Fruit fly (Drosophila melanogaster): ENCODE results near the gene CG5070.

Gene CG5070

dm6 chrX:17227462-17227861, 24.6 kb downstream of the CG5070 start:
- no peak for TF ChIP-seq ey (GFP tag; optimal IDR thresholded peaks at IDR 0.05)
- TF ChIP-seq N (GFP tag; optimal IDR thresholded peaks at IDR 0.05): no peak
- TF ChIP-seq h (GFP tag; optimal IDR thresholded peaks at IDR 0.05): no peak
- TF ChIP-seq Dif (GFP tag; optimal IDR thresholded peaks at IDR 0.05; ENCODE audit: partially characterized antibody): no peak
- no peak for TF ChIP-seq sage (GFP tag; optimal IDR thresholded peaks at IDR 0.05)
- no peak for TF ChIP-seq psq (GFP tag; optimal IDR thresholded peaks at IDR 0.05)
- no peak for TF ChIP-seq jim (GFP tag; optimal IDR thresholded peaks at IDR 0.05)
- no peak for TF ChIP-seq woc (GFP tag; optimal IDR thresholded peaks at IDR 0.05)
- TF ChIP-seq Sp1 (GFP tag; optimal IDR thresholded peaks at IDR 0.05): no peak
- no peak for TF ChIP-seq Rel (GFP tag; optimal IDR thresholded peaks at IDR 0.05)
- no peak for TF ChIP-seq Rel (tag; optimal IDR thresholded peaks at IDR 0.05)

dm6 chrX:17229475-17230169, 26.7 kb downstream of the CG5070 start:
- TF ChIP-seq h (GFP tag; optimal IDR thresholded peaks at IDR 0.05) (no peak), foxo (GFP tag; optimal IDR thresholded peaks at IDR 0.05) (peak in 1 of 2 experiments; percentile 45), Hnf4 (GFP tag; optimal IDR thresholded peaks at IDR 0.05) (peak; percentile 29), ey (GFP tag; optimal IDR thresholded peaks at IDR 0.05) (peak; percentile 25), rgr (GFP tag; optimal IDR thresholded peaks at IDR 0.05) (peak; percentile 40), woc (GFP tag; optimal IDR thresholded peaks at IDR 0.05) (no peak), sage (GFP tag; optimal IDR thresholded peaks at IDR 0.05) (no peak), fru (GFP tag; optimal IDR thresholded peaks at IDR 0.05) (peak; percentile 32), usp (GFP tag; optimal IDR thresholded peaks at IDR 0.05) (no peak), br (GFP tag; optimal IDR thresholded peaks at IDR 0.05) (peak; percentile 23)

- TF ChIP-seq tai (GFP tag; optimal IDR thresholded peaks at IDR 0.05): no peak
- TF ChIP-seq CG32264 (GFP tag; optimal IDR thresholded peaks at IDR 0.05): no peak
- no peak for TF ChIP-seq Abd-B (GFP tag; optimal IDR thresholded peaks at IDR 0.05)
- TF ChIP-seq jim (GFP tag; optimal IDR thresholded peaks at IDR 0.05): no peak
- TF ChIP-seq Mio (GFP tag; optimal IDR thresholded peaks at IDR 0.05): no peak
- TF ChIP-seq Dfd (GFP tag; optimal IDR thresholded peaks at IDR 0.05): no peak
- TF ChIP-seq dl (GFP tag; optimal IDR thresholded peaks at IDR 0.05; ENCODE audit: insufficient read depth in 1 of 2, partially characterized antibody in 2 of 2): no peak
- no peak for TF ChIP-seq Rel (GFP tag; optimal IDR thresholded peaks at IDR 0.05)
- no peak for TF ChIP-seq Rel (tag; optimal IDR thresholded peaks at IDR 0.05)
- no peak for TF ChIP-seq Hr78 (GFP tag; optimal IDR thresholded peaks at IDR 0.05)
- no peak for TF ChIP-seq ey (GFP tag; optimal IDR thresholded peaks at IDR 0.05)
- TF ChIP-seq Myc (optimal IDR thresholded peaks at IDR 0.05): no peak
These were observed 28.0 kb downstream of the CG5070 start, which contains the start of gene CG10597 for dm6 chrX:17230944-17231343. Gene CG10597, minus strand, starts transcription at chrX:17231044.

dm6 chrX:17232642-17233041, 29.7 kb downstream of the CG5070 start, which contains the start of gene f:
Gene f, plus strand, starts transcription at chrX:17232942.
- TF ChIP-seq HLH106 (tag; optimal IDR thresholded peaks at IDR 0.05): no peak
- TF ChIP-seq fru (GFP tag; optimal IDR thresholded peaks at IDR 0.05): no peak
- TF ChIP-seq dl (GFP tag; optimal IDR thresholded peaks at IDR 0.05; ENCODE audit: insufficient read depth in 1 of 2, partially characterized antibody in 2 of 2): no peak
- no peak for TF ChIP-seq Myc (optimal IDR thresholded peaks at IDR 0.05)
- TF ChIP-seq N (GFP tag; optimal IDR thresholded peaks at IDR 0.05): no peak
- no peak for TF ChIP-seq Abd-B (GFP tag; optimal IDR thresholded peaks at IDR 0.05)
- TF ChIP-seq Hr78 (GFP tag; optimal IDR thresholded peaks at IDR 0.05): no peak
- no peak for TF ChIP-seq Dif (GFP tag; optimal IDR thresholded peaks at IDR 0.05; ENCODE audit: partially characterized antibody)
- TF ChIP-seq woc (GFP tag; optimal IDR thresholded peaks at IDR 0.05): no peak
- no peak for TF ChIP-seq Vsx2 (GFP tag; optimal IDR thresholded peaks at IDR 0.05; ENCODE audit: partially characterized antibody)
- TF ChIP-seq sv (GFP tag; optimal IDR thresholded peaks at IDR 0.05): no peak

- no peak for TF ChIP-seq Hr83 (GFP tag; optimal IDR thresholded peaks at IDR 0.05; ENCODE audit: poor library complexity, severe bottlenecking)
- TF ChIP-seq Hr78 (GFP tag; optimal IDR thresholded peaks at IDR 0.05): no peak
- no peak for TF ChIP-seq dmrt93B (GFP tag; optimal IDR thresholded peaks at IDR 0.05)
- no peak for TF ChIP-seq OdsH (GFP tag; optimal IDR thresholded peaks at IDR 0.05)
- no peak for TF ChIP-seq pan (optimal IDR thresholded peaks at IDR 0.05)
- TF ChIP-seq N (GFP tag; optimal IDR thresholded peaks at IDR 0.05): no peak
- TF ChIP-seq Vsx2 (GFP tag; optimal IDR thresholded peaks at IDR 0.05; ENCODE audit: partially characterized antibody): no peak
- TF ChIP-seq Hnf4 (GFP tag; optimal IDR thresholded peaks at IDR 0.05): no peak
- TF ChIP-seq h (GFP tag; optimal IDR thresholded peaks at IDR 0.05): no peak
- no peak for TF ChIP-seq jim (GFP tag; optimal IDR thresholded peaks at IDR 0.05)
- TF ChIP-seq lola (GFP tag; optimal IDR thresholded peaks at IDR 0.05): no peak
- TF ChIP-seq rgr (GFP tag; optimal IDR thresholded peaks at IDR 0.05): no peak
- no peak for TF ChIP-seq dsf (GFP tag; optimal IDR thresholded peaks at IDR 0.05; ENCODE audit: borderline replicate concordance)
- no peak for TF ChIP-seq Jra (GFP tag; optimal IDR thresholded peaks at IDR 0.05)
- TF ChIP-seq brk (GFP tag; optimal IDR thresholded peaks at IDR 0.05): no peak
- no peak for TF ChIP-seq Sp1 (GFP tag; optimal IDR thresholded peaks at IDR 0.05)
- TF ChIP-seq dl (GFP tag; optimal IDR thresholded peaks at IDR 0.05; ENCODE audit: insufficient read depth in 1 of 2, partially characterized antibody in 2 of 2): no peak
- no peak for TF ChIP-seq fru (GFP tag; optimal IDR thresholded peaks at IDR 0.05)
These were observed 33.6 kb downstream of the CG5070 start for dm6 chrX:17236468-17236867.

Measured in whole organism, wandering third instar larva.